Fruit fly (Drosophila melanogaster): ENCODE measurements around the gene CG7227.

Gene CG7227

DNA sequence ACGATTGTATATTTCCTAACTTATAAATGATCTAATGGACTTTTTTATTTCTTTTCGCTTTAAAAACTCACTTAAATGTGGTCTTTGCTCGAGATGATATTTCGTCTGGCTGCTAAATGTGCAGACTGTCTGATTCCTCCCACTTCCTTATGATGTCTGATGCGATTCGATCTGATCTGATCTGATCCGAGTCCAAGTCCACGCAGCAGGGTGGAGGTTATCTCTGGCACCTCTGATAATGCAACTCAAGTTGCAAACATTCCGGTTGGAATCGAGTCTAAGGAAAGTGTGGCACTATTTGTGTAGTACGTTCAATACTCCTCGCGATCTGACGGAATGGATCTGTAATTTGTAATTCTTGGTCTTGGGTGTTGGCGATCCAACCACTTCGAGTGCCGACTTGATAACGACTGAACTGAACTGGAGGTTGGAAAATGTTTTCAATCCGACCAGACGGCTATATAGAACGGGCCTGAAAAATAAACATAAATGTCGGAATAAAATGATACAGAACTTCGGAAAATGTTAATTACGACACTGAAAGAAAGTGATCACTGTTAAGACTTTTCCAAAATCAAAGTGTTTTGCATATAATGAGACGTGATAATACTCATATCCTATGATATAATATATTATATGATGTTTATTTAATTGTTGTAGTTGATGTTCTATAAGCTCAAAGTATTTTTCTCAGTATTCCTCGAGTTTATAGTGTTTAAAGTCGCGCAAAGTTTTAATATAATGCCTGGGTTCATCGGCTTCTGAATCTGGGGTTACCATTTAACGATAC lies 466 bp downstream of the CG7227 start:
- peak; percentile 67 for TF ChIP-seq CG14655 (GFP tag; optimal IDR thresholded peaks at IDR 0.05)
- TF ChIP-seq CG13204 (GFP tag; optimal IDR thresholded peaks at IDR 0.05) = no peak
- no peak for TF ChIP-seq Pif1A (GFP tag; optimal IDR thresholded peaks at IDR 0.05)
- peak; percentile 39 for TF ChIP-seq CG34367 (tag; optimal IDR thresholded peaks at IDR 0.05)
- TF ChIP-seq CG15710 (tag; optimal IDR thresholded peaks at IDR 0.05) = peak; percentile 33
- TF ChIP-seq Snoo (tag; optimal IDR thresholded peaks at IDR 0.05) = no peak
- TF ChIP-seq D1 (tag; optimal IDR thresholded peaks at IDR 0.05) = no peak
- 0 out of 2 replicates have a peak, but pooled peaks have one; percentile 16 for TF ChIP-seq CG12605 (GFP tag; IDR thresholded peaks at IDR 0.05)
- TF ChIP-seq CG8159 (tag; optimal IDR thresholded peaks at IDR 0.05) = peak; percentile 74
- TF ChIP-seq CG32121 (GFP tag; IDR thresholded peaks at IDR 0.05) = peak; percentile 52; the same call in 1 of the 2 replicates
- no peak for TF ChIP-seq CG10348 (GFP tag; IDR thresholded peaks at IDR 0.05)
- TF ChIP-seq fd96Ca (GFP tag; IDR thresholded peaks at IDR 0.05) = no peak
- TF ChIP-seq CG8301 (tag; optimal IDR thresholded peaks at IDR 0.05) = peak; percentile 53
- TF ChIP-seq CG17806 (tag; optimal IDR thresholded peaks at IDR 0.05) = peak; percentile 64
- TF ChIP-seq CG4496 (GFP tag; IDR thresholded peaks at IDR 0.05) = no peak
- TF ChIP-seq Pif1B (GFP tag; optimal IDR thresholded peaks at IDR 0.05) = no peak
- TF ChIP-seq rn (GFP tag; IDR thresholded peaks at IDR 0.05) = no peak
- no peak; the same call in 1 of the 2 replicates for TF ChIP-seq Ets98B (GFP tag; IDR thresholded peaks at IDR 0.05)
- TF ChIP-seq gl (tag; optimal IDR thresholded peaks at IDR 0.05) = no peak
- TF ChIP-seq EcR (GFP tag; optimal IDR thresholded peaks at IDR 0.05) = peak; percentile 21
- TF ChIP-seq CG9948 (tag; optimal IDR thresholded peaks at IDR 0.05) = peak; percentile 43

DNA sequence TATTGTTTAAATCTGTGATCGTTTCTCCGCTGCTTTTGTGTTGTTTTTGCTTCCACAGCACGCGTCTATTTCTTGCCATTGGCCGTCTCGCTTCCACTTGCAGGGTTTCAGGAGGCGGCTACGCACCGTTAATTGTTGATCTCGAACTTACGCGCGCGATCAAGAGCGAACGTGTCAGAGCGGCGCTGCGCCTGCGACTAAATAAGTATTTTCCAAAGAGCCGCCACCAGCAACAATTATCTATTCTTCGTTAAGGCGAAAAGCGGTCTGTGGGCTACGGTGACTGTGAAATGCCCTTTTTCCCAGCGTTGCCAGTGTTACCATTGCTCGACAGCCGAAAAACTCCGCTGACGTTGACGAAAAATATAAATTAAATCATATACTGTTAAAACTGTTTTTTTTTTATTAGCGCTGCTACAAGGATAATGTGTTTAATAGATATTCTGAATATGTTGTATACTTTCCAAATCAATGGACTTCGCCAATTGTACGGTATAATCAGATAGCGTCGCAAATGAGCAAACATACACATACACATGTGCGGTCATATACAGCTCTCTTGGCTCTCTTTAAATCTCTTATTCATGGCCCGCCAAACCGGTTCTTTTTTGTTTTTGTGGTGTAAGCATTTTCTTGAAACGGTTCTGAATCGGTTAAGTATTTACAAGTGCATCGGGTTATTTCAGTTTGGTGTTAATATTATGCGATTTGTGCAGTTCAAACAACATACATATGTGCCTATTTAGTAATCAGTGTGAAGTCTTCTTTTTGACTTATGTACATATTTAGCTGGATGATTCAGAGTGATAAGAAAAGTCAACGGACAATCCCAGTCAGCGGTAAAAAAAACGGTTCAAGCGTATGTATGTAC lies 3.7 kb downstream of the CG7227 start, which contains the start of gene pes:
Gene pes, minus strand, starts transcription at position 201 of the 871 bp plus-strand sequence.
- TF ChIP-seq Snoo (tag; optimal IDR thresholded peaks at IDR 0.05) = peak; percentile 91
- peak; percentile 51 for TF ChIP-seq CG13204 (GFP tag; optimal IDR thresholded peaks at IDR 0.05)
- TF ChIP-seq Ets98B (GFP tag; IDR thresholded peaks at IDR 0.05) = peak; percentile 85
- TF ChIP-seq gl (tag; optimal IDR thresholded peaks at IDR 0.05) = peak; percentile 75
- peak; percentile 86 for TF ChIP-seq CG17806 (tag; optimal IDR thresholded peaks at IDR 0.05)
- TF ChIP-seq CG34367 (tag; optimal IDR thresholded peaks at IDR 0.05) = peak; percentile 61
- TF ChIP-seq CG10348 (GFP tag; IDR thresholded peaks at IDR 0.05) = no peak; the same call in 1 of the 2 replicates
- TF ChIP-seq rn (GFP tag; IDR thresholded peaks at IDR 0.05) = peak; percentile 81
- peak; percentile 96 for TF ChIP-seq fd96Ca (GFP tag; IDR thresholded peaks at IDR 0.05)
- peak; percentile 90 for TF ChIP-seq CG8301 (tag; optimal IDR thresholded peaks at IDR 0.05)
- peak; percentile 93 for TF ChIP-seq CG4496 (GFP tag; IDR thresholded peaks at IDR 0.05)
- TF ChIP-seq CG9948 (tag; optimal IDR thresholded peaks at IDR 0.05) = peak; percentile 89
- no peak for TF ChIP-seq CG15710 (tag; optimal IDR thresholded peaks at IDR 0.05)
- peak; percentile 94 for TF ChIP-seq CG8159 (tag; optimal IDR thresholded peaks at IDR 0.05)
- peak; percentile 94 for TF ChIP-seq CG32121 (GFP tag; IDR thresholded peaks at IDR 0.05)
- peak; percentile 97 for TF ChIP-seq Pif1B (GFP tag; optimal IDR thresholded peaks at IDR 0.05)
- TF ChIP-seq D1 (tag; optimal IDR thresholded peaks at IDR 0.05) = peak; percentile 91
- peak; percentile 93 for TF ChIP-seq CG14655 (GFP tag; optimal IDR thresholded peaks at IDR 0.05)
- peak; percentile 97 for TF ChIP-seq Pif1A (GFP tag; optimal IDR thresholded peaks at IDR 0.05)
- peak; percentile 75 for TF ChIP-seq EcR (GFP tag; optimal IDR thresholded peaks at IDR 0.05)
- no peak for TF ChIP-seq CG12605 (GFP tag; IDR thresholded peaks at IDR 0.05)

DNA sequence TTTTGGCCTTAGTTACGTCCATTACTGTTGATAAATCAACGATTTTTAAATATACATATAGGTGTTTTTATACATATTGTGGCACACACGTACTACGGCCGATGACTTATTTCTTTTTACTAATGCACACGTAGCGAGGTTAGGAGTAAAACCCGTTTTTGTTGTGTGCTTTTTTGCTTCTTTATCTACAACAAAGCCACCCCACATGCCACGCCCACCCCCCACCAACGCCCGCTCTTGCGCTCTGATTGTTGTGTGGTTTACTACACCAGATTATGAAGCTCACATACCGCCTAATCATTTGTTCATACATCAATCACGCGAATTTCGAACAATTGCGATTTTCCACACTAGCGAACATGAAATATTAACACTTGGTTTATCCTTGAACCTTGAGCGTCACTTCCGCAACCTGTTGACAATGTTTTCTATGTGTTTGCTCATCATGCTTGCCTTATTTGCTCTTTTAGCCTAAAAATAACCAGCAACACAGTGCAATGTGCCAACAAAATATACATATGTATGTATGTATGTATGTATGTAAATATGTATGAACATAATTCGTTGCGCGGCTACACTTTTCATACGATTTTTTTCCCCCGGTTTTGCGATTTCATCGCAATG lies 4.8 kb downstream of the CG7227 start:
- TF ChIP-seq CG8301 (tag; optimal IDR thresholded peaks at IDR 0.05) (no peak), Ets98B (GFP tag; IDR thresholded peaks at IDR 0.05) (no peak; the same call in 1 of the 2 replicates), EcR (GFP tag; optimal IDR thresholded peaks at IDR 0.05) (peak; percentile 20), fd96Ca (GFP tag; IDR thresholded peaks at IDR 0.05) (peak; percentile 56; the same call in 2 of the 3 replicates), CG4496 (GFP tag; IDR thresholded peaks at IDR 0.05) (peak; percentile 48; the same call in 2 of the 3 replicates), CG8159 (tag; optimal IDR thresholded peaks at IDR 0.05) (no peak), CG12605 (GFP tag; IDR thresholded peaks at IDR 0.05) (peak; percentile 23; the same call in 1 of the 2 replicates), CG14655 (GFP tag; optimal IDR thresholded peaks at IDR 0.05) (no peak), CG32121 (GFP tag; IDR thresholded peaks at IDR 0.05) (peak; percentile 35)

DNA sequence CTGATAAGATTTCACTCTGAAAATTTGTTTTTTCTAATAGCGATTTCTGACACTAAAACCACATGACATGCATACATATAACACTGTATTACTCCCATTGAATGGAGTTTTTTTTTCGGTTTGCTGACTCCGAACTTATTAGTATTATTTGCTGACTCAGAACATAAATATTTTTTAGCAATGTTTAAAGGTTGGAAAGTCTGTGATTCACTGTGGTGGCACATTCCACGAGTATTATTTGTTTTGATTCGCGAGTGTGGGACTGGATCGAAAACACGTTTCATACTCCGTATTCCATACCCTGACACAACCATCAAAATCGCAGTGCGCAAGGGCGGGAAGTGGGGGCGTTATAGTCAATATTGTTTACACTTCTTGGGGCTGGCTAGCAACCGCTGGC lies 5.3 kb downstream of the CG7227 start:
- no peak for TF ChIP-seq EcR (GFP tag; optimal IDR thresholded peaks at IDR 0.05)
- TF ChIP-seq gl (tag; optimal IDR thresholded peaks at IDR 0.05) = no peak
- no peak for TF ChIP-seq Pif1A (GFP tag; optimal IDR thresholded peaks at IDR 0.05)
- no peak for TF ChIP-seq CG34367 (tag; optimal IDR thresholded peaks at IDR 0.05)
- no peak for TF ChIP-seq CG8301 (tag; optimal IDR thresholded peaks at IDR 0.05)
- TF ChIP-seq fd96Ca (GFP tag; IDR thresholded peaks at IDR 0.05) = no peak
- TF ChIP-seq CG10348 (GFP tag; IDR thresholded peaks at IDR 0.05) = no peak
- no peak for TF ChIP-seq D1 (tag; optimal IDR thresholded peaks at IDR 0.05)
- TF ChIP-seq Pif1B (GFP tag; optimal IDR thresholded peaks at IDR 0.05) = no peak
- no peak for TF ChIP-seq rn (GFP tag; IDR thresholded peaks at IDR 0.05)
- no peak for TF ChIP-seq CG12605 (GFP tag; IDR thresholded peaks at IDR 0.05)
- no peak for TF ChIP-seq Snoo (tag; optimal IDR thresholded peaks at IDR 0.05)
- TF ChIP-seq CG17806 (tag; optimal IDR thresholded peaks at IDR 0.05) = no peak
- TF ChIP-seq Ets98B (GFP tag; IDR thresholded peaks at IDR 0.05) = no peak
- TF ChIP-seq CG4496 (GFP tag; IDR thresholded peaks at IDR 0.05) = no peak
- TF ChIP-seq CG9948 (tag; optimal IDR thresholded peaks at IDR 0.05) = no peak
- TF ChIP-seq CG14655 (GFP tag; optimal IDR thresholded peaks at IDR 0.05) = no peak
- TF ChIP-seq CG15710 (tag; optimal IDR thresholded peaks at IDR 0.05) = no peak
- no peak for TF ChIP-seq CG32121 (GFP tag; IDR thresholded peaks at IDR 0.05)

All from whole organism, pupa.